Fruit fly (Drosophila melanogaster) Kc167 (cell line): ENCODE results near the gene Rgl.

Source experiments
- h ChIP-seq: fragments of >200 bp; optimal IDR thresholded peaks from 3 replicates; lab custom pipeline; 2018; ENCODE audit warnings: missing external identifiers
- psq ChIP-seq: fragments of >200 bp; optimal IDR thresholded peaks from 2 replicates; lab custom pipeline; 2017; ENCODE audit warnings: missing external identifiers

dm6 chr3L:13957212-13957668 is 32.1 kb upstream of the Rgl start:
- TF ChIP-seq h (lab: Kevin White, UChicago) (no peak), psq (lab: Kevin White, UChicago) (no peak)
